Worm (Caenorhabditis elegans) whole organism, young adult: ENCODE data around the gene C06E4.2.
A peak's percentile ranks its signal among the peaks of the same experiment; 100 is the strongest.

Source experiments
- B0336.3 ChIP-seq: fragments of 200-800 bp; sonication (Bioruptor generic); IDR thresholded peaks from 2 replicates; pipeline ENCODE4 v1.3.6; 2022; ENCODE audit warnings: missing genetic modification characterization, missing compliant biosample characterization
- F23B12.7 ChIP-seq: sonication (generic microtip); optimal IDR thresholded peaks from 2 replicates; lab custom pipeline; 2017; ENCODE audit warnings: missing genetic modification characterization, mild to moderate bottlenecking, missing compliant biosample characterization, antibody characterized with exemption, moderate library complexity; ENCODE audit not compliant: insufficient read depth
- F33H1.4 ChIP-seq: fragments of 200-800 bp; sonication (Bioruptor generic); IDR thresholded peaks from 2 replicates; pipeline ENCODE4 v1.3.6; 2022; ENCODE audit warnings: missing genetic modification reagents, missing genetic modification characterization, missing compliant biosample characterization
- K11D2.4 ChIP-seq: fragments of 200-800 bp; sonication (Bioruptor generic); IDR thresholded peaks from 2 replicates; pipeline ENCODE4 v1.3.6; 2022; ENCODE audit warnings: missing genetic modification reagents, missing genetic modification characterization, missing compliant biosample characterization
- ZK185.1 ChIP-seq: sonication (generic microtip); optimal IDR thresholded peaks from 2 replicates; lab custom pipeline; 2016; ENCODE audit warnings: mild to moderate bottlenecking, missing genetic modification characterization, missing compliant biosample characterization; ENCODE audit not compliant: poor library complexity, severe bottlenecking
- attf-3 ChIP-seq: fragments of 200-800 bp; sonication (Bioruptor generic); conservative IDR thresholded peaks from 2 replicates; pipeline ENCODE4 v1.3.6; 2022; ENCODE audit warnings: missing genetic modification reagents, missing genetic modification characterization, missing compliant biosample characterization
- cebp-1 ChIP-seq, 2 experiments: fragments of 200-800 bp in 1 of 2; sonication (Bioruptor generic) in 1 of 2; sonication (generic microtip) in 1 of 2; IDR thresholded peaks in 1 of 2; optimal IDR thresholded peaks in 1 of 2; 2 replicates each; pipeline versions ENCODE4 v1.3.6 to Lab custom; 2017 to 2022; ENCODE audit warnings: missing compliant biosample characterization in 2 of 2, missing genetic modification characterization in 2 of 2, mild to moderate bottlenecking in 1 of 2, missing genetic modification reagents in 1 of 2, moderate library complexity in 1 of 2
- cebp-2 ChIP-seq: fragments of 200-800 bp; sonication (Bioruptor generic); IDR thresholded peaks from 2 replicates; pipeline ENCODE4 v1.3.6; 2022; ENCODE audit warnings: missing genetic modification characterization, missing compliant biosample characterization
- ceh-100 ChIP-seq: fragments of 200-800 bp; sonication (Bioruptor generic); IDR thresholded peaks from 2 replicates; pipeline ENCODE4 v1.3.6; 2022; ENCODE audit warnings: missing genetic modification reagents, missing genetic modification characterization, missing compliant biosample characterization
- ceh-58 ChIP-seq: fragments of 200-800 bp; sonication (Bioruptor generic); IDR thresholded peaks from 2 replicates; pipeline ENCODE4 v1.3.6; 2022; ENCODE audit warnings: missing genetic modification characterization, missing compliant biosample characterization
- ceh-79 ChIP-seq: sonication (generic microtip); optimal IDR thresholded peaks from 2 replicates; lab custom pipeline; 2017; ENCODE audit warnings: mild to moderate bottlenecking, missing genetic modification characterization, missing compliant biosample characterization
- ceh-91 ChIP-seq: fragments of 200-800 bp; sonication (Bioruptor generic); IDR thresholded peaks from 2 replicates; pipeline ENCODE4 v1.3.6; 2022; ENCODE audit warnings: missing genetic modification reagents, missing genetic modification characterization, missing compliant biosample characterization
- dpl-1 ChIP-seq: fragments of 150-350 bp; optimal IDR thresholded peaks from 2 replicates; lab custom pipeline; 2014; ENCODE audit warnings: missing biosample characterization, missing genetic modification reagents, missing genetic modification characterization
- efl-1 ChIP-seq: fragments of 150-350 bp; optimal IDR thresholded peaks from 2 replicates; lab custom pipeline; 2014; ENCODE audit warnings: missing biosample characterization, missing genetic modification reagents, missing genetic modification characterization
- egl-18 ChIP-seq: fragments of 200-800 bp; sonication (Bioruptor generic); IDR thresholded peaks from 2 replicates; pipeline ENCODE4 v1.3.6; 2022; ENCODE audit warnings: missing genetic modification reagents, missing genetic modification characterization, missing compliant biosample characterization
- ekl-4 ChIP-seq: fragments of 200-800 bp; sonication (Bioruptor generic); IDR thresholded peaks from 2 replicates; pipeline ENCODE4 v1.3.6; 2022; ENCODE audit warnings: missing genetic modification reagents, missing genetic modification characterization, missing compliant biosample characterization
- fkh-3 ChIP-seq: sonication (generic microtip); optimal IDR thresholded peaks from 2 replicates; lab custom pipeline; 2016; ENCODE audit warnings: mild to moderate bottlenecking, missing genetic modification characterization, missing compliant biosample characterization
- him-1 ChIP-seq: sonication (generic microtip); optimal IDR thresholded peaks from 2 replicates; lab custom pipeline; 2016; ENCODE audit warnings: missing genotype, missing genetic modification reagents, missing genetic modification characterization, missing compliant biosample characterization
- hlh-12 ChIP-seq: sonication (generic microtip); optimal IDR thresholded peaks from 2 replicates; lab custom pipeline; 2016; ENCODE audit warnings: missing genetic modification characterization, missing compliant biosample characterization
- hmg-1.2 ChIP-seq: fragments of 200-800 bp; sonication (Bioruptor generic); IDR thresholded peaks from 2 replicates; pipeline ENCODE4 v1.3.6; 2022; ENCODE audit warnings: missing genetic modification reagents, missing genetic modification characterization, missing compliant biosample characterization
- hmg-20 ChIP-seq: fragments of 200-800 bp; sonication (Bioruptor generic); IDR thresholded peaks from 2 replicates; pipeline ENCODE4 v1.3.6; 2022; ENCODE audit warnings: missing genetic modification reagents, missing genetic modification characterization, missing compliant biosample characterization
- hsf-1 ChIP-seq: fragments of 200-800 bp; sonication (Bioruptor generic); IDR thresholded peaks from 2 replicates; pipeline ENCODE4 v1.3.6; 2022; ENCODE audit warnings: missing genetic modification reagents, missing genetic modification characterization, missing compliant biosample characterization
- lin-35 ChIP-seq, 3 experiments: fragments of 150-350 bp in 2 of 3; sonication (generic microtip) in 1 of 3; optimal IDR thresholded peaks; 2 replicates each; lab custom pipeline; 2014 to 2018; ENCODE audit warnings: missing biosample characterization in 3 of 3, missing genetic modification characterization in 3 of 3, missing genetic modification reagents in 3 of 3
- lin-40 ChIP-seq: sonication (generic microtip); optimal IDR thresholded peaks from 2 replicates; lab custom pipeline; 2016; ENCODE audit warnings: missing genetic modification characterization, mild to moderate bottlenecking, missing compliant biosample characterization, missing genotype, missing genetic modification reagents
- lir-1 ChIP-seq: fragments of 200-800 bp; sonication (Bioruptor generic); conservative IDR thresholded peaks from 2 replicates; pipeline ENCODE4 v1.3.6; 2022; ENCODE audit warnings: missing genetic modification reagents, missing genetic modification characterization, missing compliant biosample characterization
- madf-10 ChIP-seq: sonication (generic microtip); optimal IDR thresholded peaks from 2 replicates; lab custom pipeline; 2016; ENCODE audit warnings: mild to moderate bottlenecking, missing genetic modification characterization, missing compliant biosample characterization
- madf-3 ChIP-seq: fragments of 200-800 bp; sonication (Bioruptor generic); IDR thresholded peaks from 2 replicates; pipeline ENCODE4 v1.3.6; 2022; ENCODE audit warnings: missing genetic modification reagents, missing genetic modification characterization, missing compliant biosample characterization
- madf-6 ChIP-seq: fragments of 200-800 bp; sonication (Bioruptor generic); IDR thresholded peaks from 2 replicates; pipeline ENCODE4 v1.3.6; 2022; ENCODE audit warnings: missing genetic modification reagents, missing genetic modification characterization, missing compliant biosample characterization
- mcd-1 ChIP-seq: fragments of 200-800 bp; sonication (Bioruptor generic); IDR thresholded peaks from 2 replicates; pipeline ENCODE4 v1.3.6; 2022; ENCODE audit warnings: missing genetic modification reagents, missing genetic modification characterization, missing compliant biosample characterization
- nhr-80 ChIP-seq: sonication (generic microtip); optimal IDR thresholded peaks from 2 replicates; lab custom pipeline; 2016; ENCODE audit warnings: missing genetic modification characterization, missing compliant biosample characterization
- nhr-90 ChIP-seq: sonication (generic microtip); optimal IDR thresholded peaks from 2 replicates; lab custom pipeline; 2016; ENCODE audit warnings: missing genotype, mild to moderate bottlenecking, missing genetic modification characterization, missing compliant biosample characterization
- pbrm-1 ChIP-seq: fragments of 200-800 bp; sonication (Bioruptor generic); IDR thresholded peaks from 2 replicates; pipeline ENCODE4 v1.3.6; 2022; ENCODE audit warnings: missing genetic modification reagents, missing genetic modification characterization, missing compliant biosample characterization
- pha-4 ChIP-seq: fragments of 150-350 bp; sonication (generic microtip); optimal IDR thresholded peaks from 2 replicates; lab custom pipeline; 2014; ENCODE audit warnings: missing biosample characterization, missing genetic modification reagents, missing genetic modification characterization
- repo-1 ChIP-seq: sonication (generic microtip); optimal IDR thresholded peaks from 2 replicates; lab custom pipeline; 2017; ENCODE audit warnings: mild to moderate bottlenecking, missing genetic modification characterization, missing compliant biosample characterization
- sdz-38 ChIP-seq: sonication (generic microtip); optimal IDR thresholded peaks from 2 replicates; lab custom pipeline; 2016; ENCODE audit warnings: missing genotype, missing genetic modification characterization, missing compliant biosample characterization
- snpc-1.1 ChIP-seq: sonication (generic microtip); optimal IDR thresholded peaks from 2 replicates; lab custom pipeline; 2017; ENCODE audit warnings: missing genetic modification characterization, mild to moderate bottlenecking, missing compliant biosample characterization, antibody characterized with exemption, moderate library complexity, missing genotype, missing genetic modification reagents; ENCODE audit not compliant: insufficient read depth
- snpc-1.3 ChIP-seq: sonication (generic microtip); optimal IDR thresholded peaks from 2 replicates; lab custom pipeline; 2017; ENCODE audit warnings: missing genetic modification characterization, mild to moderate bottlenecking, missing compliant biosample characterization, antibody characterized with exemption, moderate library complexity, missing genotype, missing genetic modification reagents; ENCODE audit not compliant: insufficient read depth
- snpc-4 ChIP-seq, 5 experiments: fragments of 150-350 bp in 1 of 5; sonication (generic microtip) in 4 of 5; optimal IDR thresholded peaks; 2 replicates each; lab custom pipeline; 2014 to 2018; ENCODE audit warnings: missing genetic modification characterization in 5 of 5, missing biosample characterization in 3 of 5, antibody characterized with exemption in 2 of 5, mild to moderate bottlenecking in 2 of 5, missing compliant biosample characterization in 2 of 5, missing genotype in 2 of 5, moderate library complexity in 2 of 5, missing genetic modification reagents in 1 of 5
- sptf-2 ChIP-seq: fragments of 200-800 bp; sonication (Bioruptor generic); optimal IDR thresholded peaks from 2 replicates; lab custom pipeline; 2018; ENCODE audit warnings: mild to moderate bottlenecking, missing genetic modification characterization, missing compliant biosample characterization
- tbp1 ChIP-seq: fragments of 200-800 bp; sonication (Bioruptor generic); optimal IDR thresholded peaks from 2 replicates; lab custom pipeline; 2018; ENCODE audit warnings: mild to moderate bottlenecking, missing genetic modification characterization, missing compliant biosample characterization
- unc-130 ChIP-seq: sonication (generic microtip); optimal IDR thresholded peaks from 2 replicates; lab custom pipeline; 2016; ENCODE audit warnings: missing genetic modification reagents, missing genetic modification characterization, missing compliant biosample characterization
- ztf-18 ChIP-seq: sonication (generic microtip); optimal IDR thresholded peaks from 2 replicates; lab custom pipeline; 2016; ENCODE audit warnings: missing genotype, mild to moderate bottlenecking, missing genetic modification characterization, missing compliant biosample characterization
- ztf-26 ChIP-seq: sonication (generic microtip); optimal IDR thresholded peaks from 2 replicates; lab custom pipeline; 2017; ENCODE audit warnings: missing genetic modification characterization, missing compliant biosample characterization

Gene C06E4.2

ce11 chrIV:7313397-7313910, 36.7 kb downstream of the C06E4.2 start, which contains the start of gene rps-8 (continued):
- no peak for TF ChIP-seq ceh-79 (tag; lab: Kevin White, UChicago)
- 0 out of 2 replicates have a peak, but pooled peaks have one; percentile 4 for TF ChIP-seq hmg-1.2
- TF ChIP-seq madf-3 (GFP tag; lab: Robert Waterston, UW): no peak
- TF ChIP-seq hsf-1: no peak
- no peak for TF ChIP-seq hmg-20 (GFP tag; lab: Robert Waterston, UW)
- no peak for TF ChIP-seq unc-130 (GFP tag; lab: Kevin White, UChicago)
- TF ChIP-seq snpc-1.1 (tag; lab: Kevin White, UChicago): no peak
- 0 out of 2 replicates have a peak, but pooled peaks have one; percentile 24 for TF ChIP-seq ekl-4 (GFP tag; lab: Robert Waterston, UW)
- no peak for TF ChIP-seq B0336.3
- no peak for TF ChIP-seq hlh-12 (tag; lab: Kevin White, UChicago)
- no peak for TF ChIP-seq sdz-38 (tag; lab: Kevin White, UChicago)
- TF ChIP-seq ztf-18: no peak
- 0 out of 2 replicates have a peak, but pooled peaks have one; percentile 21 for TF ChIP-seq egl-18 (GFP tag; lab: Robert Waterston, UW)
- TF ChIP-seq sptf-2 (GFP tag; lab: Kevin White, UChicago): peak; percentile 29
- no peak for TF ChIP-seq lir-1 (GFP tag; lab: Robert Waterston, UW)
- no peak for TF ChIP-seq fkh-3 (tag; lab: Kevin White, UChicago)
- no peak for TF ChIP-seq pha-4 (tag; lab: Kevin White, UChicago)
- no peak for TF ChIP-seq cebp-2 (GFP tag; lab: Robert Waterston, UW)
- TF ChIP-seq ceh-100 (GFP tag; lab: Robert Waterston, UW): 0 out of 2 replicates have a peak, but pooled peaks have one; percentile 34

ce11 chrIV:7313962-7314361, 37.2 kb downstream of the C06E4.2 start:
- peak; percentile 32; the same call in 1 of the 2 replicates for TF ChIP-seq pbrm-1 (GFP tag; lab: Robert Waterston, UW)
- TF ChIP-seq hmg-1.2: peak; percentile 44; the same call in 1 of the 2 replicates
- peak; percentile 35 for TF ChIP-seq nhr-80 (tag; lab: Kevin White, UChicago)
- 0 out of 2 replicates have a peak, but pooled peaks have one; percentile 18 for TF ChIP-seq ceh-91 (GFP tag; lab: Robert Waterston, UW)
- no peak for TF ChIP-seq cebp-1 (GFP tag; IDR thresholded peaks at IDR 0.05; lab: Robert Waterston, UW)
- peak; percentile 52 for TF ChIP-seq cebp-1 (tag; optimal IDR thresholded peaks at IDR 0.05; lab: Kevin White, UChicago)
- peak; percentile 51 for TF ChIP-seq F23B12.7 (tag; lab: Kevin White, UChicago)
- peak; percentile 70 for TF ChIP-seq snpc-1.3 (tag; lab: Kevin White, UChicago)
- TF ChIP-seq lin-35 (GFP tag; optimal IDR thresholded peaks at IDR 0.05; lab: Kevin White, UChicago): peak in 1 of 3 experiments; percentile 70
- TF ChIP-seq attf-3 (GFP tag; lab: Robert Waterston, UW): no peak
- peak; percentile 40 for TF ChIP-seq ztf-26 (tag; lab: Kevin White, UChicago)
- peak; percentile 89 for TF ChIP-seq F33H1.4 (GFP tag; lab: Robert Waterston, UW)
- peak; percentile 80 for TF ChIP-seq snpc-4 (GFP tag; optimal IDR thresholded peaks at IDR 0.05; lab: Kevin White, UChicago)
- peak; percentile 70 to 79 (median 76) for TF ChIP-seq snpc-4 (tag; optimal IDR thresholded peaks at IDR 0.05; lab: Kevin White, UChicago)
- peak; percentile 49 for TF ChIP-seq lin-40
- peak; percentile 29 for TF ChIP-seq repo-1
- TF ChIP-seq tbp1 (GFP tag; lab: Kevin White, UChicago): peak; percentile 49
- peak; percentile 9 for TF ChIP-seq him-1 (tag; lab: Kevin White, UChicago)
- TF ChIP-seq mcd-1 (GFP tag; lab: Robert Waterston, UW): peak; percentile 42; the same call in 1 of the 2 replicates
- TF ChIP-seq madf-10 (tag; lab: Kevin White, UChicago): peak; percentile 8
- TF ChIP-seq ZK185.1: peak; percentile 1
- no peak for TF ChIP-seq sptf-2 (GFP tag; lab: Kevin White, UChicago)
- TF ChIP-seq snpc-1.1 (tag; lab: Kevin White, UChicago): peak; percentile 52
- no peak for TF ChIP-seq dpl-1 (GFP tag; lab: Kevin White, UChicago)
- TF ChIP-seq ceh-58 (GFP tag; lab: Robert Waterston, UW): no peak
- peak; percentile 62 for TF ChIP-seq madf-6 (GFP tag; lab: Robert Waterston, UW)
- no peak for TF ChIP-seq efl-1 (GFP tag; lab: Kevin White, UChicago)
- no peak for TF ChIP-seq K11D2.4 (GFP tag; lab: Robert Waterston, UW)
- no peak for TF ChIP-seq nhr-90 (tag; lab: Kevin White, UChicago)
- TF ChIP-seq, all 124 proteins: peak for 20
